Worm (Caenorhabditis elegans): ENCODE results near the gene ppm-2.
A peak's percentile ranks its signal among the peaks of the same experiment; 100 is the strongest.

Gene ppm-2

ce11 chrIII:4649811-4650544, at the start of gene ppm-2:
ppm-2 (plus strand) TSS chrIII:4650494.
- TF ChIP-seq mxl-1 (tag; optimal IDR thresholded peaks at IDR 0.05) (no peak), snpc-1.3 (tag; optimal IDR thresholded peaks at IDR 0.05; ENCODE audit: insufficient read depth) (peak; percentile 21), lin-26 (GFP tag; IDR thresholded peaks at IDR 0.05) (no peak), mcd-1 (GFP tag; IDR thresholded peaks at IDR 0.05) (0 out of 2 replicates have a peak, but pooled peaks have one; percentile 13), repo-1 (tag; optimal IDR thresholded peaks at IDR 0.05) (no peak), let-526 (GFP tag; IDR thresholded peaks at IDR 0.05) (0 out of 2 replicates have a peak, but pooled peaks have one; percentile 35), cebp-1 (GFP tag; IDR thresholded peaks at IDR 0.05) (no peak), cebp-1 (tag; optimal IDR thresholded peaks at IDR 0.05) (no peak), egl-18 (GFP tag; IDR thresholded peaks at IDR 0.05) (no peak), lin-40 (tag; optimal IDR thresholded peaks at IDR 0.05) (no peak), K12H6.12 (tag; optimal IDR thresholded peaks at IDR 0.05) (no peak), nhr-120 (GFP tag; IDR thresholded peaks at IDR 0.05) (no peak), snpc-1.1 (tag; optimal IDR thresholded peaks at IDR 0.05; ENCODE audit: insufficient read depth) (no peak), cebp-2 (GFP tag; IDR thresholded peaks at IDR 0.05) (no peak), D2030.7 (GFP tag; IDR thresholded peaks at IDR 0.05) (peak; percentile 76), lin-54 (GFP tag; optimal IDR thresholded peaks at IDR 0.05) (peak; percentile 1), T26A5.8 (tag; optimal IDR thresholded peaks at IDR 0.05) (no peak), let-607 (tag; optimal IDR thresholded peaks at IDR 0.05) (peak in 1 of 2 experiments; percentile 25), snpc-4 (GFP tag; optimal IDR thresholded peaks at IDR 0.05) (no peak), snpc-4 (tag; optimal IDR thresholded peaks at IDR 0.05) (no peak), Y53G8AR.9 (GFP tag; conservative IDR thresholded peaks at IDR 0.05) (no peak), Y53F4B.3 (GFP tag; IDR thresholded peaks at IDR 0.05) (0 out of 2 replicates have a peak, but pooled peaks have one; percentile 10), madf-10 (tag; optimal IDR thresholded peaks at IDR 0.05) (no peak), sdz-38 (tag; optimal IDR thresholded peaks at IDR 0.05) (no peak), unc-62 (GFP tag; optimal IDR thresholded peaks at IDR 0.05) (no peak), ekl-4 (GFP tag; IDR thresholded peaks at IDR 0.05) (0 out of 2 replicates have a peak, but pooled peaks have one; percentile 58), snpc-3.4 (tag; optimal IDR thresholded peaks at IDR 0.05) (peak; percentile 53), madf-6 (GFP tag; IDR thresholded peaks at IDR 0.05) (peak; percentile 100), nhr-80 (tag; optimal IDR thresholded peaks at IDR 0.05) (peak; percentile 31), hmg-1.2 (GFP tag; IDR thresholded peaks at IDR 0.05) (peak; percentile 17; the same call in 1 of the 2 replicates), madf-8 (GFP tag; conservative IDR thresholded peaks at IDR 0.05) (peak; percentile 100), F33H1.4 (GFP tag; IDR thresholded peaks at IDR 0.05) (peak; percentile 97), mes-4 (tag; optimal IDR thresholded peaks at IDR 0.05) (no peak), ceh-91 (GFP tag; IDR thresholded peaks at IDR 0.05) (peak; percentile 87), nhr-90 (tag; optimal IDR thresholded peaks at IDR 0.05) (no peak), dpl-1 (GFP tag; optimal IDR thresholded peaks at IDR 0.05) (peak; percentile 38), sea-2 (GFP tag; IDR thresholded peaks at IDR 0.05) (no peak), aptf-2 (GFP tag; conservative IDR thresholded peaks at IDR 0.05) (0 out of 2 replicates have a peak, but pooled peaks have one; percentile 59), madf-3 (GFP tag; IDR thresholded peaks at IDR 0.05) (0 out of 2 replicates have a peak, but pooled peaks have one; percentile 2), lir-1 (GFP tag; conservative IDR thresholded peaks at IDR 0.05) (no peak), rcor-1 (GFP tag; IDR thresholded peaks at IDR 0.05) (peak; percentile 43; the same call in 1 of the 2 replicates), Y79H2A.3 (GFP tag; conservative IDR thresholded peaks at IDR 0.05) (no peak), sptf-2 (GFP tag; optimal IDR thresholded peaks at IDR 0.05) (no peak), atf-7 (tag; optimal IDR thresholded peaks at IDR 0.05) (peak; percentile 20), xnd-1 (tag; optimal IDR thresholded peaks at IDR 0.05) (peak; percentile 97), efl-1 (GFP tag; optimal IDR thresholded peaks at IDR 0.05) (peak; percentile 50), F37B4.10 (GFP tag; IDR thresholded peaks at IDR 0.05) (no peak)
